Worm (Caenorhabditis elegans): ENCODE results near the gene C49H3.4.

The C49H3.4 gene

DNA sequence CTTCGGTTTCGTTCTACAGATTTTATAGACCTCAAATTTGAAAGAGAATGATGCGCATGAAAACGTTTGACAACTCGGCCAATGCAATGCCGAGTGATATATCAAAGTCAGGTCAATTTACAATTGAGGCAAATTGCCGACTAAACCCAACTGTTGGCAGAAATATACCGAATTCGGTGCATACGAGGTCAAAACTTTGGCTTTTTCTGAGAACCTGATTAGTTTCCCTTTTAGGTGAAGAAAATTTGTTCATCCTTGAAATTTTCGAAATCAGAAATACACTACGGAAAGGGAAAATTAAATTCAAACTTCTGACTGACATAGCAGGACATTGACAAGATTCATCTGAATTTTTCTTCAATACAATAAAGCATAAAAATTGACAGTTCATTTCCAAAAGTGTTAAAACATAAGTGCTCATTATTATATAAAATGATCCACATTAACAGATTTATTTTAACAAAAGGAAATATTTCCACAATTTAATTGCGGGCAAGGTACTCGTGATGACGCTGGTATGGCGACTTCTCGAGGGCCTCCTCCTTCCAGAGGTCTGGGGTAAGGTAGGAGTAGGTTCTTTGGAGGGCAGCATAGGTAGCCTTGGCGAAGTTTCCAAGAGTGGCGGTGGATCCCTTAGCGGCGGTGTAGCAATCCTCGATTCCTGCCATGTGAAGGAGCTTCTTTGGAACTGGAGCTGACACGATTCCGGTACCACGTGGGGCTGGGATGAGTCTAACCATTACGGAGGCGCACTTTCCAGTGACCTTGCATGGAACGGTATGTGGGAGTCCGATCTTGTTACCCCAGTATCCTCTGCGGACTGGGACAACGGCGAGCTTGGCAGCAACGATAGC is 10.1 kb downstream of the C49H3.4 start (continued):
- peak; percentile 69 for TF ChIP-seq lin-54 (GFP tag; optimal IDR thresholded peaks at IDR 0.05)
- TF ChIP-seq madf-8 (GFP tag; conservative IDR thresholded peaks at IDR 0.05) = no peak
- TF ChIP-seq ztf-28 (GFP tag; IDR thresholded peaks at IDR 0.05) = no peak
- no peak for TF ChIP-seq egl-44 (GFP tag; IDR thresholded peaks at IDR 0.05)
- TF ChIP-seq F49E8.2 (tag; optimal IDR thresholded peaks at IDR 0.05; ENCODE audit: insufficient read depth) = peak; percentile 47
- 0 out of 2 replicates have a peak, but pooled peaks have one; percentile 53 for TF ChIP-seq rcor-1 (GFP tag; IDR thresholded peaks at IDR 0.05)
- peak; percentile 43 for TF ChIP-seq unc-130 (GFP tag; optimal IDR thresholded peaks at IDR 0.05)
- peak; percentile 39 for TF ChIP-seq xnd-1 (tag; optimal IDR thresholded peaks at IDR 0.05)
- TF ChIP-seq bed-1 (GFP tag; IDR thresholded peaks at IDR 0.05) = no peak
- no peak for TF ChIP-seq lsy-27 (tag; optimal IDR thresholded peaks at IDR 0.05; ENCODE audit: borderline replicate concordance, insufficient read depth)
- no peak for TF ChIP-seq efl-1 (GFP tag; optimal IDR thresholded peaks at IDR 0.05)
- no peak for TF ChIP-seq dpl-1 (GFP tag; optimal IDR thresholded peaks at IDR 0.05)
- TF ChIP-seq Y53F4B.3 (GFP tag; IDR thresholded peaks at IDR 0.05) = no peak
- peak; percentile 79 for TF ChIP-seq hrde-1 (tag; optimal IDR thresholded peaks at IDR 0.05; ENCODE audit: borderline replicate concordance)
- TF ChIP-seq cebp-2 (GFP tag; IDR thresholded peaks at IDR 0.05) = 0 out of 2 replicates have a peak, but pooled peaks have one; percentile 81
- no peak for TF ChIP-seq lir-1 (GFP tag; conservative IDR thresholded peaks at IDR 0.05)
- no peak for TF ChIP-seq pbrm-1 (GFP tag; IDR thresholded peaks at IDR 0.05)
- TF ChIP-seq Y56A3A.18 (GFP tag; IDR thresholded peaks at IDR 0.05) = peak; percentile 68; the same call in 1 of the 2 replicates
- TF ChIP-seq dpff-1 (tag; optimal IDR thresholded peaks at IDR 0.05) = no peak
- peak; percentile 79 for TF ChIP-seq snpc-1.3 (tag; optimal IDR thresholded peaks at IDR 0.05; ENCODE audit: insufficient read depth)
- TF ChIP-seq snpc-3.4 (tag; optimal IDR thresholded peaks at IDR 0.05) = peak; percentile 59
- TF ChIP-seq ztf-26 (tag; optimal IDR thresholded peaks at IDR 0.05) = no peak
- no peak for TF ChIP-seq zim-3 (tag; optimal IDR thresholded peaks at IDR 0.05)
- TF ChIP-seq ztf-6 (GFP tag; IDR thresholded peaks at IDR 0.05) = no peak
- TF ChIP-seq atf-7 (tag; optimal IDR thresholded peaks at IDR 0.05) = no peak
- TF ChIP-seq F23B12.7 (tag; optimal IDR thresholded peaks at IDR 0.05; ENCODE audit: insufficient read depth) = no peak
- TF ChIP-seq unc-62 (GFP tag; optimal IDR thresholded peaks at IDR 0.05) = no peak
- TF ChIP-seq nhr-80 (tag; optimal IDR thresholded peaks at IDR 0.05) = no peak
- TF ChIP-seq lin-35 (GFP tag; optimal IDR thresholded peaks at IDR 0.05) = no peak
- TF ChIP-seq bed-2 (GFP tag; IDR thresholded peaks at IDR 0.05) = no peak
- TF ChIP-seq nhr-179 (tag; optimal IDR thresholded peaks at IDR 0.05) = no peak
- no peak for TF ChIP-seq let-607 (tag; optimal IDR thresholded peaks at IDR 0.05)
- TF ChIP-seq egl-18 (GFP tag; IDR thresholded peaks at IDR 0.05) = no peak
- no peak for TF ChIP-seq mcd-1 (GFP tag; IDR thresholded peaks at IDR 0.05)
- no peak for TF ChIP-seq F37B4.10 (GFP tag; IDR thresholded peaks at IDR 0.05)
- no peak for TF ChIP-seq T07F8.4 (tag; optimal IDR thresholded peaks at IDR 0.05)
- peak; percentile 18 for TF ChIP-seq F52B5.7 (tag; optimal IDR thresholded peaks at IDR 0.05)
- peak; percentile 45 for TF ChIP-seq F33H1.4 (GFP tag; IDR thresholded peaks at IDR 0.05)
- no peak for TF ChIP-seq ZK185.1 (tag; optimal IDR thresholded peaks at IDR 0.05; ENCODE audit: poor library complexity, severe bottlenecking)
- TF ChIP-seq madf-10 (tag; optimal IDR thresholded peaks at IDR 0.05) = no peak
- TF ChIP-seq ceh-100 (GFP tag; IDR thresholded peaks at IDR 0.05) = peak; percentile 29; the same call in 1 of the 2 replicates
- no peak for TF ChIP-seq ztf-18 (tag; optimal IDR thresholded peaks at IDR 0.05)
- no peak for TF ChIP-seq lag-1 (GFP tag; IDR thresholded peaks at IDR 0.05)
- peak; percentile 62 for TF ChIP-seq madf-6 (GFP tag; IDR thresholded peaks at IDR 0.05)
- no peak for TF ChIP-seq rpc-1 (optimal IDR thresholded peaks at IDR 0.05)
- TF ChIP-seq rpc-1 (tag; optimal IDR thresholded peaks at IDR 0.05) = no peak
- no peak for TF ChIP-seq fkh-3 (tag; optimal IDR thresholded peaks at IDR 0.05)
